Fruit fly (Drosophila melanogaster) whole organism, pupa: Measurements from ENCODE around the gene CG43052.

Experiments used
- CG10348 ChIP-seq: fragments of 200-800 bp; sonication (Bioruptor generic); IDR thresholded peaks from 2 replicates; pipeline ENCODE4 v1.3.6; 2022; ENCODE audit warnings: missing biosample characterization, missing genetic modification characterization
- CG12605 ChIP-seq: fragments of 200-800 bp; sonication (Bioruptor generic); IDR thresholded peaks from 2 replicates; pipeline ENCODE4 v1.3.6; 2022; ENCODE audit warnings: missing biosample characterization, missing genetic modification characterization
- CG13204 ChIP-seq: fragments of 200-800 bp; sonication (Bioruptor generic); optimal IDR thresholded peaks from 2 replicates; lab custom pipeline; 2018; ENCODE audit warnings: missing biosample characterization, mild to moderate bottlenecking, missing genetic modification characterization, moderate library complexity
- CG14655 ChIP-seq: fragments of 200-800 bp; sonication (Bioruptor generic); optimal IDR thresholded peaks from 3 replicates; lab custom pipeline; 2017; ENCODE audit warnings: mild to moderate bottlenecking, missing biosample characterization, missing genetic modification reagents, missing genetic modification characterization
- CG15710 ChIP-seq: fragments of 200-800 bp; sonication (Bioruptor generic); optimal IDR thresholded peaks from 2 replicates; lab custom pipeline; 2018; ENCODE audit warnings: missing biosample characterization, mild to moderate bottlenecking, missing genetic modification characterization, moderate library complexity
- CG17806 ChIP-seq: fragments of 200-800 bp; sonication (Bioruptor generic); optimal IDR thresholded peaks from 2 replicates; lab custom pipeline; 2018; ENCODE audit warnings: missing biosample characterization, mild to moderate bottlenecking, missing genetic modification characterization, moderate library complexity
- CG32121 ChIP-seq: fragments of 200-800 bp; sonication (Bioruptor generic); IDR thresholded peaks from 2 replicates; pipeline ENCODE4 v1.3.6; 2022; ENCODE audit warnings: missing biosample characterization, missing genetic modification characterization
- CG34367 ChIP-seq: fragments of 200-800 bp; sonication (Bioruptor generic); optimal IDR thresholded peaks from 2 replicates; lab custom pipeline; 2018; ENCODE audit warnings: missing biosample characterization, mild to moderate bottlenecking, missing genetic modification characterization
- CG4496 ChIP-seq: fragments of 200-800 bp; sonication (Bioruptor generic); IDR thresholded peaks from 3 replicates; pipeline ENCODE4 v1.3.6; 2022; ENCODE audit warnings: missing biosample characterization, missing genetic modification characterization
- CG8159 ChIP-seq: fragments of 200-800 bp; sonication (Bioruptor generic); optimal IDR thresholded peaks from 3 replicates; lab custom pipeline; 2018; ENCODE audit warnings: missing biosample characterization, mild to moderate bottlenecking, missing genetic modification characterization, moderate library complexity
- CG8301 ChIP-seq: fragments of 200-800 bp; sonication (Bioruptor generic); optimal IDR thresholded peaks from 2 replicates; lab custom pipeline; 2018; ENCODE audit warnings: missing biosample characterization, mild to moderate bottlenecking, missing genetic modification characterization
- CG9948 ChIP-seq: fragments of 200-800 bp; sonication (Bioruptor generic); optimal IDR thresholded peaks from 2 replicates; lab custom pipeline; 2018; ENCODE audit warnings: missing biosample characterization, mild to moderate bottlenecking, missing genetic modification characterization, moderate library complexity
- D1 ChIP-seq: fragments of 200-800 bp; sonication (Bioruptor generic); optimal IDR thresholded peaks from 2 replicates; lab custom pipeline; 2018; ENCODE audit warnings: missing biosample characterization, mild to moderate bottlenecking, missing genetic modification characterization, moderate library complexity
- EcR ChIP-seq: fragments of 200-800 bp; sonication (Bioruptor generic); optimal IDR thresholded peaks from 3 replicates; lab custom pipeline; 2019; ENCODE audit warnings: missing biosample characterization, missing genetic modification characterization, mild to moderate bottlenecking, moderate library complexity, missing genetic modification reagents
- Ets98B ChIP-seq: fragments of 200-800 bp; sonication (Bioruptor generic); IDR thresholded peaks from 2 replicates; pipeline ENCODE4 v1.3.6; 2022; ENCODE audit warnings: missing biosample characterization, missing genetic modification characterization
- Pif1A ChIP-seq: fragments of 200-800 bp; sonication (Bioruptor generic); optimal IDR thresholded peaks from 3 replicates; lab custom pipeline; 2016; ENCODE audit warnings: missing biosample characterization, missing genetic modification characterization
- Pif1B ChIP-seq: fragments of 200-800 bp; sonication (Bioruptor generic); optimal IDR thresholded peaks from 3 replicates; lab custom pipeline; 2016; ENCODE audit warnings: missing biosample characterization, missing genetic modification characterization
- Snoo ChIP-seq: fragments of 200-800 bp; sonication (Bioruptor generic); optimal IDR thresholded peaks from 3 replicates; lab custom pipeline; 2017; ENCODE audit warnings: missing biosample characterization, mild to moderate bottlenecking, missing genetic modification characterization, inconsistent platforms
- fd96Ca ChIP-seq: fragments of 200-800 bp; sonication (Bioruptor generic); IDR thresholded peaks from 3 replicates; pipeline ENCODE4 v1.3.6; 2022; ENCODE audit warnings: missing biosample characterization, missing genetic modification characterization
- gl ChIP-seq: fragments of 200-800 bp; sonication (Bioruptor generic); optimal IDR thresholded peaks from 2 replicates; lab custom pipeline; 2018; ENCODE audit warnings: missing biosample characterization, mild to moderate bottlenecking, missing genetic modification characterization
- rn ChIP-seq: fragments of 200-800 bp; sonication (Bioruptor generic); IDR thresholded peaks from 2 replicates; pipeline ENCODE4 v1.3.6; 2022; ENCODE audit warnings: missing biosample characterization, missing genetic modification characterization

The CG43052 gene

dm6 chr2L:14356793-14357372 is 5.0 kb downstream of the CG43052 start:
- TF ChIP-seq CG14655 (GFP tag; lab: Kevin White, UChicago) (no peak), Pif1A (GFP tag; lab: Kevin White, UChicago) (no peak), CG17806 (tag; lab: Kevin White, UChicago) (no peak), CG4496 (no peak), fd96Ca (GFP tag; lab: Robert Waterston, UW) (no peak), Pif1B (GFP tag; lab: Kevin White, UChicago) (no peak), CG10348 (no peak), EcR (no peak)
- TF ChIP-seq, all 21 proteins: peak for 0

dm6 chr2L:14358780-14359462 is 7.0 kb downstream of the CG43052 start, which contains the start of gene Pgant35A:
Gene Pgant35A (plus strand): TSS chr2L:14359252.
- TF ChIP-seq CG32121 (GFP tag; lab: Robert Waterston, UW) (no peak), Snoo (no peak), CG14655 (GFP tag; lab: Kevin White, UChicago) (no peak), CG10348 (no peak), D1 (tag; lab: Kevin White, UChicago) (peak; percentile 45), CG9948 (tag; lab: Kevin White, UChicago) (peak; percentile 3), EcR (no peak), CG8301 (no peak), CG13204 (GFP tag; lab: Kevin White, UChicago) (no peak), fd96Ca (GFP tag; lab: Robert Waterston, UW) (no peak), CG12605 (GFP tag; lab: Robert Waterston, UW) (peak; percentile 45; the same call in 1 of the 2 replicates), CG17806 (tag; lab: Kevin White, UChicago) (no peak), Pif1A (GFP tag; lab: Kevin White, UChicago) (no peak), CG8159 (tag; lab: Kevin White, UChicago) (peak; percentile 12), Ets98B (0 out of 2 replicates have a peak, but pooled peaks have one; percentile 5), CG15710 (tag; lab: Kevin White, UChicago) (peak; percentile 3), rn (GFP tag; lab: Robert Waterston, UW) (no peak), Pif1B (GFP tag; lab: Kevin White, UChicago) (no peak), CG34367 (tag; lab: Kevin White, UChicago) (no peak), CG4496 (no peak), gl (tag; lab: Kevin White, UChicago) (no peak)

- no peak for TF ChIP-seq CG12605 (GFP tag; lab: Robert Waterston, UW)
- TF ChIP-seq CG8301, result no peak
- TF ChIP-seq CG4496, result no peak
- TF ChIP-seq CG32121 (GFP tag; lab: Robert Waterston, UW), result no peak
- TF ChIP-seq CG17806 (tag; lab: Kevin White, UChicago), result no peak
- no peak for TF ChIP-seq CG9948 (tag; lab: Kevin White, UChicago)
- no peak for TF ChIP-seq fd96Ca (GFP tag; lab: Robert Waterston, UW)
- no peak for TF ChIP-seq Pif1A (GFP tag; lab: Kevin White, UChicago)
- TF ChIP-seq D1 (tag; lab: Kevin White, UChicago), result no peak
- no peak for TF ChIP-seq CG34367 (tag; lab: Kevin White, UChicago)
- TF ChIP-seq CG14655 (GFP tag; lab: Kevin White, UChicago), result no peak
- TF ChIP-seq rn (GFP tag; lab: Robert Waterston, UW), result no peak
- no peak for TF ChIP-seq Pif1B (GFP tag; lab: Kevin White, UChicago)
- no peak for TF ChIP-seq CG13204 (GFP tag; lab: Kevin White, UChicago)
- TF ChIP-seq Ets98B, result no peak
- no peak for TF ChIP-seq EcR
- TF ChIP-seq CG10348, result no peak
- no peak for TF ChIP-seq gl (tag; lab: Kevin White, UChicago)
- TF ChIP-seq CG8159 (tag; lab: Kevin White, UChicago), result no peak
These were observed 9.4 kb downstream of the CG43052 start for dm6 chr2L:14361281-14361680.

- TF ChIP-seq rn (GFP tag; lab: Robert Waterston, UW), result peak; percentile 52; the same call in 1 of the 2 replicates
- no peak for TF ChIP-seq gl (tag; lab: Kevin White, UChicago)
- no peak; the same call in 1 of the 2 replicates for TF ChIP-seq CG10348
- peak; percentile 70 for TF ChIP-seq CG8301
- TF ChIP-seq CG14655 (GFP tag; lab: Kevin White, UChicago), result peak; percentile 72
- peak; percentile 77 for TF ChIP-seq CG17806 (tag; lab: Kevin White, UChicago)
- peak; percentile 36 for TF ChIP-seq CG34367 (tag; lab: Kevin White, UChicago)
- peak; percentile 68 for TF ChIP-seq Ets98B
- TF ChIP-seq CG4496, result peak; percentile 78; the same call in 2 of the 3 replicates
- TF ChIP-seq fd96Ca (GFP tag; lab: Robert Waterston, UW), result 0 out of 3 replicates have a peak, but pooled peaks have one; percentile 12
- TF ChIP-seq CG15710 (tag; lab: Kevin White, UChicago), result peak; percentile 72
- no peak for TF ChIP-seq Pif1A (GFP tag; lab: Kevin White, UChicago)
- peak; percentile 82 for TF ChIP-seq CG8159 (tag; lab: Kevin White, UChicago)
- peak; percentile 79 for TF ChIP-seq CG12605 (GFP tag; lab: Robert Waterston, UW)
- TF ChIP-seq CG32121 (GFP tag; lab: Robert Waterston, UW), result peak; percentile 75
- peak; percentile 73 for TF ChIP-seq D1 (tag; lab: Kevin White, UChicago)
- TF ChIP-seq CG9948 (tag; lab: Kevin White, UChicago), result peak; percentile 73
- TF ChIP-seq Pif1B (GFP tag; lab: Kevin White, UChicago), result no peak
- peak; percentile 57 for TF ChIP-seq Snoo
These were observed 9.9 kb downstream of the CG43052 start, which contains the start of gene spel1 for dm6 chr2L:14361736-14362180. Gene spel1 (plus strand): TSS chr2L:14362069.
